Worm (Caenorhabditis elegans): Measurements from ENCODE around the gene srx-108.

The srx-108 gene

DNA sequence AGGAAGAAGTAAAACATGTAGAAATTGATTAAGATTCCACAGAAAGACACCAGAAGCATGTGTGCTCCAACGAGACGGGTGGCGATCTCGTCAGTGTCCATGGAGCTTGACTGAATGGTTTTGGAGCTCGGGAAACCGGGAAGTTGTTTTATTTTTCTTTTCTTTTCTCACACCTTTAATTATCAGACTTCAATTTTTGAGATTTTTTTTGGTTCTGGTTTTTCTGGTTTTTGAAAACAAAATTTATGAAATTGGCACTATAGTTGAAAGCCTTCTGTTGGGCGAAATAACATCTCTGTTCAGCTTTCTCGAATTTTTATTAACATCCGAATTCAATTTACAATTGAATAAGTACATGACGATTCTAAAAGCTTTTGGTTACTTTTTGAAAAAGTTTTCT, 5.8 kb upstream of the srx-108 start, which contains the start of gene srx-104:
Gene srx-104, minus strand, starts transcription at position 101 of the 400 bp plus-strand sequence.
- no peak for TF ChIP-seq mel-28 (tag; optimal IDR thresholded peaks at IDR 0.05; ENCODE audit: borderline replicate concordance)
- TF ChIP-seq K11D2.4 (GFP tag; IDR thresholded peaks at IDR 0.05) = no peak
- TF ChIP-seq ceh-79 (tag; optimal IDR thresholded peaks at IDR 0.05) = no peak
- TF ChIP-seq die-1 (tag; optimal IDR thresholded peaks at IDR 0.05) = no peak
- TF ChIP-seq Y56A3A.18 (GFP tag; IDR thresholded peaks at IDR 0.05) = no peak
- no peak for TF ChIP-seq ceh-91 (GFP tag; IDR thresholded peaks at IDR 0.05)
- TF ChIP-seq madf-3 (GFP tag; IDR thresholded peaks at IDR 0.05) = no peak
- TF ChIP-seq nhr-179 (tag; optimal IDR thresholded peaks at IDR 0.05) = no peak
- TF ChIP-seq Y67H2A.10 (GFP tag; conservative IDR thresholded peaks at IDR 0.05) = no peak
- TF ChIP-seq cebp-2 (GFP tag; IDR thresholded peaks at IDR 0.05) = no peak
- TF ChIP-seq dpl-1 (GFP tag; optimal IDR thresholded peaks at IDR 0.05) = no peak
- TF ChIP-seq pha-4 (tag; optimal IDR thresholded peaks at IDR 0.05) = no peak
- no peak for TF ChIP-seq F39B2.1 (GFP tag; IDR thresholded peaks at IDR 0.05)

DNA sequence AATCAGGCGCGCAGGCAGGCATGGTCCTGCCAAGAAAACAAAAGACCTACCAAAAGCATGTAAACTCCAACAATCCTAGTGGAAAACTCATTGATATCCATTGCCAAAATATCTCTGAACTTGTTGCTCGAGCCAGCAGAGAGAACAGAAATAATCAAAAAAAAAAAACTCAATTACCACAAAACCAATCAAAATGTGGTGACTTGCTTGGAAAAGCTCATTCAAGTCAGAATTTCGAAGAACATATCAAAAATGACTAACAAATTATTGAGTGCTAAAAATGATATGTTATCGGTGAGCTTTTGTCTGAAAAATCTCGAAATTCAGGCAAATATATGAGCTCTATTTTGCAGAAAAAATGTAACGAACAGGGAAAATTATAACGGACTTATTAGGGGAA, 4.1 kb upstream of the srx-108 start, which contains the start of gene srx-105:
Gene srx-105, minus strand, starts transcription at position 101 of the 400 bp plus-strand sequence.
- no peak for TF ChIP-seq mes-4 (tag; optimal IDR thresholded peaks at IDR 0.05)
- no peak for TF ChIP-seq atf-7 (tag; optimal IDR thresholded peaks at IDR 0.05)
- TF ChIP-seq rec-8 (tag; optimal IDR thresholded peaks at IDR 0.05) = no peak
- TF ChIP-seq let-526 (GFP tag; IDR thresholded peaks at IDR 0.05) = no peak
- TF ChIP-seq lin-35 (GFP tag; optimal IDR thresholded peaks at IDR 0.05) = no peak
- no peak for TF ChIP-seq bed-1 (GFP tag; IDR thresholded peaks at IDR 0.05)
- TF ChIP-seq ztf-3 (GFP tag; optimal IDR thresholded peaks at IDR 0.05) = no peak
- TF ChIP-seq dpl-1 (GFP tag; optimal IDR thresholded peaks at IDR 0.05) = no peak
- TF ChIP-seq xnd-1 (tag; optimal IDR thresholded peaks at IDR 0.05) = no peak
- no peak for TF ChIP-seq F37B4.10 (GFP tag; IDR thresholded peaks at IDR 0.05)
- no peak for TF ChIP-seq ztf-6 (GFP tag; IDR thresholded peaks at IDR 0.05)
- TF ChIP-seq ceh-40 (GFP tag; IDR thresholded peaks at IDR 0.05) = no peak
- TF ChIP-seq ceh-58 (GFP tag; IDR thresholded peaks at IDR 0.05) = no peak
- no peak for TF ChIP-seq hrde-1 (tag; optimal IDR thresholded peaks at IDR 0.05; ENCODE audit: borderline replicate concordance)
- no peak for TF ChIP-seq efl-1 (GFP tag; optimal IDR thresholded peaks at IDR 0.05)
- no peak for TF ChIP-seq madf-6 (GFP tag; IDR thresholded peaks at IDR 0.05)
- no peak for TF ChIP-seq pha-4 (tag; optimal IDR thresholded peaks at IDR 0.05)
- no peak for TF ChIP-seq hsf-1 (GFP tag; IDR thresholded peaks at IDR 0.05)

DNA sequence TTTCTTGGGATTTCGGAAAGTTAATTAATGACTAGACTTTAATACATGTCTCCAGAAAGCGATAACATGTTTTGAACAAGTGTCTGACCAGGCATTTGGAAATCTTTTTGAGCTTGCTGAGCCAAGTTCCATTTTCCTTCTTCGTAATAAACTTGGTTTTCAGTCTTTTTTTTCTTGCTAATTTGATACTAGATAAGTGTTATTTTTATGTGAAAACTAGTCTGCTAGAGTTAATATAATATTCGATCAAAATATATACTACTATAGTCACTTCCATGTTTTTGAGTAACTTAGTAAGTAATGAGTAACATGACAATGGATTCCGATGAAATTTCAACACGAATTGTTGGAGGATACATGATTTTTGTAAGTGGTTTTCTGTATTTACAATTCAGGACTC, 3.8 kb downstream of the srx-108 start, which contains the start of gene srx-110:
Gene srx-110, plus strand, starts transcription at position 301 of the 400 bp plus-strand sequence.
- no peak for TF ChIP-seq ekl-4 (GFP tag; IDR thresholded peaks at IDR 0.05)
- TF ChIP-seq egl-44 (GFP tag; IDR thresholded peaks at IDR 0.05) = no peak
- TF ChIP-seq snpc-1.1 (tag; optimal IDR thresholded peaks at IDR 0.05; ENCODE audit: insufficient read depth) = no peak

DNA sequence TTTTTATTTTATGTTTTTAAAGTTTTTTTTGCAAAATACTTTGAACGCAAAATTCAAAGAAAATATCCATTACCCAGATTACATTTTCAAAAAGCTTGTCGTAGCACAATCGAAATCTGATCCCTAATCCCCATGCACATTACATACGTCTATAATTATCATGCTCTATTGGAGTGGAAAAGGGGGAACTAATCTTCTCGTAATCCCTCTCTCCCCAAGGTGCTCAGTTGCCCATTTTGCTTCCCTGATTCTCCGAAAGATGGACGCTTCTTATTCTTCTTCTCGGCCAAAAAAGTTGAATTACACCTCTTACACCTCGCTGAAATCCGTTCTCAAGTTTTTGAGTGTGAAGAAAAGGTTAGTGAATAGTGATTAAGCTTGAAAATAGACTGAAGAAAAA, 5.6 kb downstream of the srx-108 start, which contains the start of gene fbxc-53:
Gene fbxc-53, plus strand, starts transcription at position 245 of the 400 bp plus-strand sequence.
- no peak for TF ChIP-seq ccch-3 (GFP tag; optimal IDR thresholded peaks at IDR 0.05)
- no peak for TF ChIP-seq repo-1 (tag; optimal IDR thresholded peaks at IDR 0.05)
- TF ChIP-seq ceh-27 (GFP tag; optimal IDR thresholded peaks at IDR 0.05) = no peak
- TF ChIP-seq ceh-100 (GFP tag; IDR thresholded peaks at IDR 0.05) = no peak
- no peak for TF ChIP-seq snpc-3.4 (tag; optimal IDR thresholded peaks at IDR 0.05)
- TF ChIP-seq ceh-40 (GFP tag; IDR thresholded peaks at IDR 0.05) = no peak
- no peak for TF ChIP-seq nfyb-1 (GFP tag; IDR thresholded peaks at IDR 0.05)
- no peak for TF ChIP-seq lsy-27 (tag; optimal IDR thresholded peaks at IDR 0.05; ENCODE audit: borderline replicate concordance, insufficient read depth)

Measured in whole organism, young adult.